Worm (Caenorhabditis elegans): ENCODE results near the gene ZK792.7.
A peak's percentile ranks its signal among the peaks of the same experiment; 100 is the strongest.

Gene ZK792.7

DNA sequence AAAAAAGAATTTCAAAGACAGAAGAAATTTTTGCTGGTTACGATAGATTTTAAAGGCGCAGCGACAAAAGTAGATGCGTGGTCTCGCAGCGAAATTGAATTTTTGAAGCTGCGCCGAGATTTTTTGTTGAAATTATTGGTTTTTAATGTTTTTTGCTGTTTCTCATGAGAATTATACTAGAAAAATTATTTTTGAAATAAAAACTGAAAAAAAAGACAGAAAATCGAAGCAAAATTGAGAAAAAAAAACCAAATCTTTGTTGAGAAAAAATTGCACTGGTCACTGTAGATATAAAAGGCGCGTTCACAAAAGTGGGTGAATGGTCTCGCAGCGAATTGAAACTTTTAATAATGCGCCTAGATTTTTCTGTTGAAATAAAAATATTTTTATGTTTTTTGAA, 1.4 kb downstream of the ZK792.7 start:
- TF ChIP-seq lin-38 (GFP tag; IDR thresholded peaks at IDR 0.05): peak; percentile 31; the same call in 1 of the 2 replicates
- 0 out of 2 replicates have a peak, but pooled peaks have one; percentile 50 for TF ChIP-seq Y48G9A.11 (GFP tag; IDR thresholded peaks at IDR 0.05)
- TF ChIP-seq F49E8.2 (tag; optimal IDR thresholded peaks at IDR 0.05; ENCODE audit: borderline replicate concordance): peak; percentile 88
- peak; percentile 28 for TF ChIP-seq aha-1 (tag)
- no peak for TF ChIP-seq nhr-28 (tag; optimal IDR thresholded peaks at IDR 0.05)
- no peak for TF ChIP-seq lin-15B (tag; optimal IDR thresholded peaks at IDR 0.05)
- TF ChIP-seq T26A8.4 (GFP tag; IDR thresholded peaks at IDR 0.05): no peak
- no peak for TF ChIP-seq nhr-25 (tag; optimal IDR thresholded peaks at IDR 0.05; ENCODE audit: borderline replicate concordance, insufficient read depth)
- no peak for TF ChIP-seq snpc-4 (tag; optimal IDR thresholded peaks at IDR 0.05)
- no peak for TF ChIP-seq set-16 (GFP tag; IDR thresholded peaks at IDR 0.05)
- no peak for TF ChIP-seq fkh-10 (GFP tag; optimal IDR thresholded peaks at IDR 0.05)
- TF ChIP-seq snpc-1.2 (GFP tag; IDR thresholded peaks at IDR 0.05): peak; percentile 60; the same call in 1 of the 2 replicates
- peak; percentile 60 for TF ChIP-seq unc-130 (GFP tag; optimal IDR thresholded peaks at IDR 0.05)

DNA sequence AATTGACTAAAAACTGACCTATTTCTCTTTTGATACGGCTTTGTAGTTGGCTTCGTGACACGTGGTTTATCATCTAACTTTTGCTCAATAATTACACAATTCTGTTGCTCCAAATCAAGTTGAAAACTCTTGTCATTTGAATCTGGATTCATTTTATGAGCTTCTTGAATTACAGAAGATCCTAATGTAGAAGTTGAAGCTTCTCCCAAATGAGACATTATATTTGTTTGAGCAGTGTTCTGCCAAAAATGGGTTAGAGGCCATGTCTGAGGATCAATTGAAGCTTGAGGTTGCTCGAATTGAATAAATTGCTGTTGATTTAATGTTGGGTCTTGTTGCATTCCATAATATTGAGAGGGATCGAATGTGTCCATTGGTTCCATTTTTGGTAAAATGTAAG, 3.3 kb downstream of the ZK792.7 start:
- TF ChIP-seq ztf-11 (tag; optimal IDR thresholded peaks at IDR 0.05) (no peak), zip-11 (GFP tag; IDR thresholded peaks at IDR 0.05) (no peak), R02D3.7 (tag; optimal IDR thresholded peaks at IDR 0.05) (no peak), duxl-1 (tag; optimal IDR thresholded peaks at IDR 0.05; ENCODE audit: poor library complexity) (no peak), arid-1 (GFP tag; conservative IDR thresholded peaks at IDR 0.05) (no peak), unc-62 (GFP tag; optimal IDR thresholded peaks at IDR 0.05 in 1 of 2) (peak in 1 of 2 experiments; percentile 95), unc-62 (tag; optimal IDR thresholded peaks at IDR 0.05) (no peak), mxl-2 (GFP tag; conservative IDR thresholded peaks at IDR 0.05) (no peak), attf-4 (tag; optimal IDR thresholded peaks at IDR 0.05) (no peak)

DNA sequence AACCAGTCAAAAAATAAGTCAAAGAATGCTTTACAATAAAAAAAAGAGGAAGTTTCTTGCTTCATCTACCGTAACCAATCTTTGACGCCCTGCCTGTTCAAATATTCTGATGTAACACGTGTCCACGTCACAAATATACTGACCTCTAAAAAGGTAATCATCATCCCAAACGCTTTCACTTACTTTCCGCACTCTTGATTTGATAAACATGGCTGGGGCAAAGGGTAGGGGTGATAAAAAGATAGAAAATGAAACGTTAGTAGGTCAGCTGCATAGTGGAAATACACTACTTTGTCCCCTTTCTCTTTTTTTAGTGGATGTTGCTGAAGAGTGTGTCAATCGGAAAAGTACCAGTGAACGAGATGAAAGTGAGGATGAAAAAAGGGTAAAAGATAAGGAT, 5.9 kb downstream of the ZK792.7 start:
- TF ChIP-seq D1046.2 (GFP tag; IDR thresholded peaks at IDR 0.05): no peak
- TF ChIP-seq lim-7 (GFP tag; IDR thresholded peaks at IDR 0.05): no peak
- no peak for TF ChIP-seq nhr-77 (tag; optimal IDR thresholded peaks at IDR 0.05)
- no peak for TF ChIP-seq aly-2 (tag; optimal IDR thresholded peaks at IDR 0.05)
- TF ChIP-seq egl-43 (GFP tag; IDR thresholded peaks at IDR 0.05): no peak
- TF ChIP-seq hlh-30 (tag; optimal IDR thresholded peaks at IDR 0.05; ENCODE audit: insufficient read depth): peak; percentile 20
- TF ChIP-seq zfp-2 (tag; optimal IDR thresholded peaks at IDR 0.05): no peak
- TF ChIP-seq gei-8 (GFP tag; optimal IDR thresholded peaks at IDR 0.05): no peak
- TF ChIP-seq nhr-25 (tag; optimal IDR thresholded peaks at IDR 0.05; ENCODE audit: borderline replicate concordance, insufficient read depth): no peak
- no peak for TF ChIP-seq vab-7 (GFP tag; IDR thresholded peaks at IDR 0.05)
- TF ChIP-seq hmg-1.1 (GFP tag; IDR thresholded peaks at IDR 0.05): no peak
- TF ChIP-seq F37D6.2 (tag; optimal IDR thresholded peaks at IDR 0.05): no peak
- TF ChIP-seq lin-1 (GFP tag; IDR thresholded peaks at IDR 0.05): no peak
- no peak for TF ChIP-seq F10B5.3 (tag; optimal IDR thresholded peaks at IDR 0.05)
- no peak for TF ChIP-seq lin-15B (tag; optimal IDR thresholded peaks at IDR 0.05)
- TF ChIP-seq dmd-8 (GFP tag; IDR thresholded peaks at IDR 0.05): no peak
- no peak for TF ChIP-seq mdl-1 (tag; optimal IDR thresholded peaks at IDR 0.05)
- no peak for TF ChIP-seq rbr-2 (tag; optimal IDR thresholded peaks at IDR 0.05)
- TF ChIP-seq zag-1 (tag; optimal IDR thresholded peaks at IDR 0.05): no peak
- no peak for TF ChIP-seq F26F4.8 (GFP tag; conservative IDR thresholded peaks at IDR 0.05)
- peak; percentile 58 for TF ChIP-seq mxl-3 (GFP tag; optimal IDR thresholded peaks at IDR 0.05)
- TF ChIP-seq spr-3 (GFP tag; optimal IDR thresholded peaks at IDR 0.05): no peak
- TF ChIP-seq dmd-6 (GFP tag; IDR thresholded peaks at IDR 0.05): no peak
- TF ChIP-seq mxl-2 (GFP tag; conservative IDR thresholded peaks at IDR 0.05): no peak
- TF ChIP-seq nhr-28 (tag; optimal IDR thresholded peaks at IDR 0.05): peak; percentile 4
- TF ChIP-seq ZK337.2 (GFP tag; IDR thresholded peaks at IDR 0.05): no peak
- no peak for TF ChIP-seq nhr-42 (GFP tag; IDR thresholded peaks at IDR 0.05)
- no peak for TF ChIP-seq lin-13 (GFP tag; optimal IDR thresholded peaks at IDR 0.05)
- no peak for TF ChIP-seq ztf-7 (tag; optimal IDR thresholded peaks at IDR 0.05)
- peak in 1 of 2 experiments; percentile 16 for TF ChIP-seq unc-62 (GFP tag; optimal IDR thresholded peaks at IDR 0.05 in 1 of 2)
- no peak for TF ChIP-seq unc-62 (tag; optimal IDR thresholded peaks at IDR 0.05)
- TF ChIP-seq nhr-6 (tag; optimal IDR thresholded peaks at IDR 0.05): no peak
- TF ChIP-seq madf-5 (GFP tag; IDR thresholded peaks at IDR 0.05): no peak
- TF ChIP-seq unc-130 (GFP tag; optimal IDR thresholded peaks at IDR 0.05): no peak
